Fruit fly (Drosophila melanogaster) whole organism, embryonic: ENCODE results near the gene CG15153.
A peak's percentile ranks its signal among the peaks of the same experiment; 100 is the strongest.

Experiments used
- Aef1 ChIP-seq: fragments of 200-800 bp; sonication (Bioruptor generic); IDR thresholded peaks from 3 replicates; pipeline ENCODE4 v1.3.6; 2022; ENCODE audit warnings: missing biosample characterization, missing genetic modification characterization
- Blimp-1 ChIP-seq: fragments of 200-800 bp; sonication (Bioruptor generic); optimal IDR thresholded peaks from 3 replicates; lab custom pipeline; 2018; ENCODE audit warnings: missing biosample characterization, missing genetic modification characterization, mild to moderate bottlenecking, moderate library complexity, missing genetic modification reagents
- BtbVII ChIP-seq: fragments of 200-800 bp; sonication (Bioruptor generic); optimal IDR thresholded peaks from 3 replicates; lab custom pipeline; 2017; ENCODE audit warnings: missing biosample characterization, mild to moderate bottlenecking, missing genetic modification characterization
- CG10209 ChIP-seq: fragments of 200-800 bp; sonication (Bioruptor generic); optimal IDR thresholded peaks from 3 replicates; lab custom pipeline; 2017; ENCODE audit warnings: missing biosample characterization, mild to moderate bottlenecking, missing genetic modification characterization, missing genetic modification reagents
- CG11504 ChIP-seq: fragments of 200-800 bp; sonication (Bioruptor generic); optimal IDR thresholded peaks from 3 replicates; lab custom pipeline; 2019; ENCODE audit warnings: missing biosample characterization, mild to moderate bottlenecking, missing genetic modification characterization, moderate library complexity
- CG11695 ChIP-seq: fragments of 200-800 bp; sonication (Bioruptor generic); IDR thresholded peaks from 3 replicates; pipeline ENCODE4 v1.3.6; 2022; ENCODE audit warnings: missing biosample characterization, missing genetic modification characterization
- CG12659 ChIP-seq: fragments of 200-800 bp; sonication (Bioruptor generic); optimal IDR thresholded peaks from 3 replicates; lab custom pipeline; 2017; ENCODE audit warnings: mild to moderate bottlenecking, missing biosample characterization, missing genetic modification reagents, missing genetic modification characterization
- CG13424 ChIP-seq: fragments of 200-800 bp; sonication (Bioruptor generic); optimal IDR thresholded peaks from 2 replicates; lab custom pipeline; 2019; ENCODE audit warnings: missing biosample characterization, mild to moderate bottlenecking, missing genetic modification characterization, moderate library complexity
- CG14965 ChIP-seq: fragments of 200-800 bp; sonication (Bioruptor generic); optimal IDR thresholded peaks from 2 replicates; lab custom pipeline; 2016; ENCODE audit warnings: missing biosample characterization, missing genetic modification characterization, borderline replicate concordance
- CG15601 ChIP-seq: fragments of 200-800 bp; sonication (Bioruptor generic); optimal IDR thresholded peaks from 3 replicates; lab custom pipeline; 2019; ENCODE audit warnings: missing biosample characterization, mild to moderate bottlenecking, missing genetic modification characterization, moderate library complexity
- CG1602 ChIP-seq: fragments of 200-800 bp; sonication (Bioruptor generic); optimal IDR thresholded peaks from 3 replicates; lab custom pipeline; 2016; ENCODE audit warnings: missing biosample characterization, missing genetic modification characterization
- CG17361 ChIP-seq: fragments of 200-800 bp; sonication (Bioruptor generic); IDR thresholded peaks from 3 replicates; pipeline ENCODE4 v1.3.6; 2022; ENCODE audit warnings: missing biosample characterization, missing genetic modification characterization
- CG17612 ChIP-seq: fragments of 200-800 bp; sonication (Bioruptor generic); IDR thresholded peaks from 2 replicates; pipeline ENCODE4 v1.3.6; 2022; ENCODE audit warnings: missing biosample characterization, missing genetic modification characterization
- CG1792 ChIP-seq: fragments of 200-800 bp; sonication (Bioruptor generic); optimal IDR thresholded peaks from 2 replicates; lab custom pipeline; 2016; ENCODE audit warnings: missing biosample characterization, missing genetic modification characterization
- CG18599 ChIP-seq: fragments of 200-800 bp; sonication (Bioruptor generic); optimal IDR thresholded peaks from 3 replicates; lab custom pipeline; 2017; ENCODE audit warnings: missing biosample characterization, missing genetic modification characterization, mild to moderate bottlenecking, moderate library complexity, missing genetic modification reagents
- CG31365 ChIP-seq: fragments of 200-800 bp; sonication (Bioruptor generic); optimal IDR thresholded peaks from 2 replicates; lab custom pipeline; 2018; ENCODE audit warnings: missing biosample characterization, mild to moderate bottlenecking, missing genetic modification characterization
- CG31441 ChIP-seq: fragments of 200-800 bp; sonication (Bioruptor generic); IDR thresholded peaks from 2 replicates; pipeline ENCODE4 v1.3.6; 2022; ENCODE audit warnings: missing biosample characterization, missing genetic modification characterization
- CG4730 ChIP-seq: fragments of 200-800 bp; sonication (Bioruptor generic); IDR thresholded peaks from 2 replicates; pipeline ENCODE4 v1.3.6; 2022; ENCODE audit warnings: missing biosample characterization, missing genetic modification characterization
- CG5180 ChIP-seq: fragments of 200-800 bp; sonication (Bioruptor generic); optimal IDR thresholded peaks from 3 replicates; lab custom pipeline; 2017; ENCODE audit warnings: missing biosample characterization, missing genetic modification characterization, mild to moderate bottlenecking, moderate library complexity, missing genetic modification reagents
- CG7839 ChIP-seq: fragments of 200-800 bp; sonication (Bioruptor generic); optimal IDR thresholded peaks from 3 replicates; lab custom pipeline; 2018; ENCODE audit warnings: missing biosample characterization, mild to moderate bottlenecking, missing genetic modification characterization, moderate library complexity
- CG8388 ChIP-seq: fragments of 200-800 bp; sonication (Bioruptor generic); optimal IDR thresholded peaks from 2 replicates; lab custom pipeline; 2019; ENCODE audit warnings: missing biosample characterization, mild to moderate bottlenecking, missing genetic modification characterization, moderate library complexity
- CG8944 ChIP-seq: fragments of 200-800 bp; sonication (Bioruptor generic); optimal IDR thresholded peaks from 3 replicates; lab custom pipeline; 2016; ENCODE audit warnings: missing biosample characterization, missing genetic modification characterization
- CG9797 ChIP-seq: fragments of 200-800 bp; sonication (Bioruptor generic); optimal IDR thresholded peaks from 3 replicates; lab custom pipeline; 2018; ENCODE audit warnings: missing biosample characterization, mild to moderate bottlenecking, missing genetic modification characterization
- Dad ChIP-seq: fragments of 200-800 bp; sonication (Bioruptor generic); optimal IDR thresholded peaks from 3 replicates; lab custom pipeline; 2016; ENCODE audit warnings: missing biosample characterization, missing genetic modification characterization
- Dbx ChIP-seq: fragments of 200-800 bp; sonication (Bioruptor generic); IDR thresholded peaks from 3 replicates; pipeline ENCODE4 v1.3.6; 2022; ENCODE audit warnings: missing biosample characterization, missing genetic modification characterization
- Dip2 ChIP-seq: fragments of 200-800 bp; sonication (Bioruptor generic); IDR thresholded peaks from 2 replicates; pipeline ENCODE4 v1.3.6; 2022; ENCODE audit warnings: missing biosample characterization, missing genetic modification characterization
- ERR ChIP-seq: fragments of 200-800 bp; sonication (Bioruptor generic); optimal IDR thresholded peaks from 2 replicates; lab custom pipeline; 2016; ENCODE audit warnings: missing biosample characterization, missing genetic modification characterization
- Eip74EF ChIP-seq, 2 experiments: fragments of 200-800 bp in 1 of 2; fragments of >200 bp in 1 of 2; sonication (Bioruptor generic) in 1 of 2; optimal IDR thresholded peaks; 2 replicates each; lab custom pipeline; 2017 to 2019; ENCODE audit warnings: missing biosample characterization in 2 of 2, missing genetic modification characterization in 2 of 2, mild to moderate bottlenecking in 1 of 2, moderate library complexity in 1 of 2
- Max ChIP-seq: fragments of 200-800 bp; sonication (Bioruptor generic); optimal IDR thresholded peaks from 2 replicates; lab custom pipeline; 2016; ENCODE audit warnings: missing biosample characterization, mild to moderate bottlenecking, missing genetic modification characterization
- Meics ChIP-seq: fragments of 200-800 bp; sonication (Bioruptor generic); optimal IDR thresholded peaks from 2 replicates; lab custom pipeline; 2017; ENCODE audit warnings: missing biosample characterization, mild to moderate bottlenecking, missing genetic modification characterization
- PHDP ChIP-seq: fragments of 200-800 bp; sonication (Bioruptor generic); optimal IDR thresholded peaks from 3 replicates; lab custom pipeline; 2018; ENCODE audit warnings: missing biosample characterization, mild to moderate bottlenecking, missing genetic modification characterization, moderate library complexity
- Ptx1 ChIP-seq: fragments of 200-800 bp; sonication (Bioruptor generic); IDR thresholded peaks from 2 replicates; pipeline ENCODE4 v1.3.6; 2022; ENCODE audit warnings: missing biosample characterization, missing genetic modification characterization
- Sox102F ChIP-seq: fragments of 200-800 bp; sonication (Bioruptor generic); optimal IDR thresholded peaks from 2 replicates; lab custom pipeline; 2018; ENCODE audit warnings: missing biosample characterization, mild to moderate bottlenecking, missing genetic modification characterization, moderate library complexity
- Ssrp ChIP-seq: fragments of 200-800 bp; sonication (Bioruptor generic); optimal IDR thresholded peaks from 2 replicates; lab custom pipeline; 2018; ENCODE audit warnings: missing biosample characterization, mild to moderate bottlenecking, missing genetic modification characterization, moderate library complexity
- dm ChIP-seq: fragments of 200-800 bp; sonication (Bioruptor generic); optimal IDR thresholded peaks from 3 replicates; lab custom pipeline; 2016; ENCODE audit warnings: missing biosample characterization, missing genetic modification characterization
- emc ChIP-seq: fragments of 200-800 bp; sonication (Bioruptor generic); optimal IDR thresholded peaks from 2 replicates; lab custom pipeline; 2016; ENCODE audit warnings: missing biosample characterization, missing genetic modification characterization
- gsb-n ChIP-seq: fragments of 200-800 bp; sonication (Bioruptor generic); optimal IDR thresholded peaks from 3 replicates; lab custom pipeline; 2018; ENCODE audit warnings: missing biosample characterization, mild to moderate bottlenecking, missing genetic modification characterization
- her ChIP-seq: fragments of 200-800 bp; sonication (Bioruptor generic); optimal IDR thresholded peaks from 2 replicates; lab custom pipeline; 2016; ENCODE audit warnings: missing biosample characterization, missing genetic modification characterization
- hth ChIP-seq: fragments of >200 bp; optimal IDR thresholded peaks from 2 replicates; lab custom pipeline; 2017; ENCODE audit warnings: inconsistent platforms
- lab ChIP-seq: fragments of 200-800 bp; sonication (Bioruptor generic); optimal IDR thresholded peaks from 3 replicates; lab custom pipeline; 2017; ENCODE audit warnings: missing biosample characterization, missing genetic modification characterization, mild to moderate bottlenecking, moderate library complexity, missing genetic modification reagents
- lbe ChIP-seq: fragments of 200-800 bp; sonication (Bioruptor generic); optimal IDR thresholded peaks from 2 replicates; lab custom pipeline; 2016; ENCODE audit warnings: missing biosample characterization, mild to moderate bottlenecking, missing genetic modification characterization
- mam ChIP-seq: fragments of 200-800 bp; sonication (Bioruptor generic); optimal IDR thresholded peaks from 3 replicates; lab custom pipeline; 2016; ENCODE audit warnings: missing biosample characterization, missing genetic modification characterization
- mld ChIP-seq: fragments of 200-800 bp; sonication (Bioruptor generic); IDR thresholded peaks from 3 replicates; pipeline ENCODE4 v1.3.6; 2022; ENCODE audit warnings: missing biosample characterization, missing genetic modification characterization; ENCODE audit not compliant: partially characterized antibody
- run ChIP-seq: fragments of 200-800 bp; sonication (Bioruptor generic); optimal IDR thresholded peaks from 3 replicates; lab custom pipeline; 2018; ENCODE audit warnings: missing biosample characterization, mild to moderate bottlenecking, missing genetic modification characterization
- tin ChIP-seq: fragments of 200-800 bp; sonication (Bioruptor generic); optimal IDR thresholded peaks from 3 replicates; lab custom pipeline; 2016; ENCODE audit warnings: missing biosample characterization, missing genetic modification characterization
- wor ChIP-seq: fragments of 200-800 bp; sonication (Bioruptor generic); IDR thresholded peaks from 2 replicates; pipeline ENCODE4 v1.3.6; 2022; ENCODE audit warnings: missing biosample characterization, missing genetic modification characterization
- zen ChIP-seq: fragments of 200-800 bp; sonication (Bioruptor generic); optimal IDR thresholded peaks from 3 replicates; lab custom pipeline; 2018; ENCODE audit warnings: missing biosample characterization, mild to moderate bottlenecking, missing genetic modification characterization, moderate library complexity
- zen2 ChIP-seq: fragments of 200-800 bp; sonication (Bioruptor generic); IDR thresholded peaks from 3 replicates; pipeline ENCODE4 v1.3.6; 2022; ENCODE audit warnings: missing biosample characterization, missing genetic modification characterization; ENCODE audit not compliant: partially characterized antibody
- zfh2 ChIP-seq: fragments of 200-800 bp; sonication (Bioruptor generic); optimal IDR thresholded peaks from 2 replicates; lab custom pipeline; 2016; ENCODE audit warnings: missing biosample characterization, missing genetic modification characterization

CG15153 gene

DNA sequence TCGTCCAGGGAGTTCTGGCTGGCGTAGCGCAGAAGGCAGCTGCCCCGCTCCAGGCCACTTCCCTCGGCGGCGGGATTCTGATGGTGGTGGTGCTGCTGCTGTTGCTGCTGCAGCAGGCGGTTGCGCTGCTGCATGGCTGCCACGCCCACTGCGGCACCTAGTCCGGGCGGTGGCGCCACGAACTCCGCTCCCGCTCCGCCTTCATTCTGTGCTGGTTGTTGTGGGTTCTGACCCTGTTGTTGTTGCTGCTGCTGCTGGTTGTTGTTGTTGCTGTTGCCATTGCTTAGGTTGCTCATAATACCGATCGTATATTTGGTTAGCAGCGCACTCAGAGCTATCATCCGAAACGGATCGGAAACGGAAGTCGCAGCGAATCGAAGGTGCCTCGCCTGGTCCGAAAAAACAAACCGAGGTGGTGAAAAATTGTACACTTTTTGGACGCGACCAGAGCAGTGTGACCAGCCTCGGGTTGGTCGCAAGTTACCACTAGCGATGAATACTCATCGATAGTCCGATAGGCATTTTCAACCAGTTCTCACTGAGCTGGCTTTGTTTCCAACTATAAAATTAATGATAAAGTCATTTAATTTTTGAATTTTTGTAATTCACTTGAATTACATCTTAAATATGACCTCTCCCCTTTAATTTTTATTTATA is 45.7 kb upstream of the CG15153 start, which contains the start of gene kel (continued):
- TF ChIP-seq Max (GFP tag; lab: Kevin White, UChicago) (peak; percentile 26), CG7839 (tag; lab: Kevin White, UChicago) (peak; percentile 40), zfh2 (GFP tag; lab: Kevin White, UChicago) (peak; percentile 33), lab (peak; percentile 75), Blimp-1 (GFP tag; lab: Kevin White, UChicago) (peak; percentile 13), CG15601 (tag; lab: Kevin White, UChicago) (peak; percentile 22), CG1602 (no peak), emc (GFP tag; lab: Kevin White, UChicago) (peak; percentile 4), CG5180 (peak; percentile 13), CG13424 (tag; lab: Kevin White, UChicago) (no peak), Dad (GFP tag; lab: Kevin White, UChicago) (peak; percentile 52), run (tag; lab: Kevin White, UChicago) (no peak), CG11695 (GFP tag; lab: Robert Waterston, UW) (0 out of 3 replicates have a peak, but pooled peaks have one; percentile 22), Ptx1 (no peak), CG31365 (peak; percentile 58), CG17361 (peak; percentile 50; the same call in 2 of the 3 replicates), CG10209 (GFP tag; lab: Kevin White, UChicago) (peak; percentile 18), BtbVII (peak; percentile 51), Meics (GFP tag; lab: Kevin White, UChicago) (peak; percentile 57), CG1792 (GFP tag; lab: Kevin White, UChicago) (no peak), zen (tag; lab: Kevin White, UChicago) (peak; percentile 58), Dbx (peak; percentile 52; the same call in 1 of the 3 replicates), Dip2 (GFP tag; lab: Robert Waterston, UW) (no peak), CG12659 (GFP tag; lab: Kevin White, UChicago) (peak; percentile 80), PHDP (tag; lab: Kevin White, UChicago) (peak; percentile 47), hth (lab: Kevin White, UChicago) (no peak), CG17612 (GFP tag; lab: Robert Waterston, UW) (peak; percentile 56; the same call in 1 of the 2 replicates), CG14965 (GFP tag; lab: Kevin White, UChicago) (no peak), Ssrp (tag; lab: Kevin White, UChicago) (peak; percentile 25), Eip74EF (GFP tag; optimal IDR thresholded peaks at IDR 0.05; lab: Kevin White, UChicago) (peak in 1 of 2 experiments; percentile 56), her (GFP tag; lab: Kevin White, UChicago) (peak; percentile 68), CG18599 (GFP tag; lab: Kevin White, UChicago) (peak; percentile 33), CG11504 (tag; lab: Kevin White, UChicago) (peak; percentile 70), mld (no peak), CG31441 (GFP tag; lab: Robert Waterston, UW) (no peak; the same call in 1 of the 2 replicates), CG4730 (GFP tag; lab: Robert Waterston, UW) (no peak), Aef1 (GFP tag; lab: Robert Waterston, UW) (no peak), mam (GFP tag; lab: Kevin White, UChicago) (peak; percentile 34), tin (GFP tag; lab: Kevin White, UChicago) (peak; percentile 16), zen2 (GFP tag; lab: Robert Waterston, UW) (peak; percentile 49; the same call in 2 of the 3 replicates), Sox102F (peak; percentile 27), CG9797 (peak; percentile 90), wor (GFP tag; lab: Robert Waterston, UW) (no peak), ERR (peak; percentile 23), lbe (GFP tag; lab: Kevin White, UChicago) (peak; percentile 15), gsb-n (no peak), dm (GFP tag; lab: Kevin White, UChicago) (peak; percentile 61), CG8944 (no peak), CG8388 (GFP tag; lab: Kevin White, UChicago) (peak; percentile 15)
